Worm (Caenorhabditis elegans) whole organism, L3 larva: ENCODE results near the gene sox-3.

Experiments used
- ceh-28 ChIP-seq: fragments of 150-350 bp; optimal IDR thresholded peaks from 2 replicates; lab custom pipeline; 2014; ENCODE audit warnings: missing biosample characterization, missing genetic modification reagents, missing genetic modification characterization
- egl-27 ChIP-seq: sonication (generic microtip); optimal IDR thresholded peaks from 4 replicates; lab custom pipeline; 2017; ENCODE audit warnings: missing biosample characterization, missing genetic modification reagents, missing genetic modification characterization
- eor-1 ChIP-seq, 2 experiments: fragments of 150-350 bp; optimal IDR thresholded peaks; 2 replicates each; lab custom pipeline; 2014 to 2018; ENCODE audit warnings: missing biosample characterization in 2 of 2, missing genetic modification characterization in 2 of 2
- fkh-2 ChIP-seq: fragments of 150-350 bp; optimal IDR thresholded peaks from 2 replicates; lab custom pipeline; 2014; ENCODE audit warnings: missing biosample characterization, missing genetic modification reagents, missing genetic modification characterization
- pha-4 ChIP-seq: fragments of 150-350 bp; optimal IDR thresholded peaks from 2 replicates; lab custom pipeline; 2014; ENCODE audit warnings: missing biosample characterization, missing genetic modification reagents, missing genetic modification characterization

DNA sequence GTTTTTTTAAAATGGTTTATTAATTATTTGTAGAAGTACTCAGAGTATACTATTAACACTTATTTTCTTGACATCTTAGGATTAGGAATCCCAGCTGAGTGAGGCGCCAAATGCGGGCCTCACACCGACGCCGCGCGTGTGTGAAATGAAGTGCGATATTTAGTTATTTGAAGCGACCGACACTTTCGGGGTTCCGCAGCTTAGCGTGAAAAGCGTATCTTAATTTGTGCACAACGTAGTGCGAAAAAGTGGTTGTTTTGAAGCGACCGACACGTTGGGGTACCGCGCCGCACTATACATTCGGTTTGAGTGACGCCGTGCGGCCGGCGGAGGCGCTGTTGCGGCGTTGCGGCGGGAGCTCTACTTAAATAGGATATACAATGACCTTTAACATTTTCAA, 12.1 kb upstream of the sox-3 start:
- no peak for TF ChIP-seq ceh-28 (tag; lab: Kevin White, UChicago)
- TF ChIP-seq pha-4 (tag; lab: Kevin White, UChicago), result no peak
- no peak for TF ChIP-seq egl-27
- no peak for TF ChIP-seq fkh-2
- TF ChIP-seq eor-1 (tag; optimal IDR thresholded peaks at IDR 0.05; lab: Kevin White, UChicago), result no peak
